Fruit fly (Drosophila melanogaster) whole organism, embryonic: ENCODE data around the gene fru.

Experiments
- ATbp ChIP-seq: fragments of 200-800 bp; sonication (Bioruptor generic); optimal IDR thresholded peaks from 2 replicates; lab custom pipeline; 2017; ENCODE audit warnings: missing biosample characterization, mild to moderate bottlenecking, missing genetic modification characterization, missing genetic modification reagents
- Atf6 ChIP-seq: fragments of 200-800 bp; sonication (Bioruptor generic); IDR thresholded peaks from 2 replicates; pipeline ENCODE4 v1.3.6; 2022; ENCODE audit warnings: missing biosample characterization, missing genetic modification characterization
- CG10321 ChIP-seq: fragments of 200-800 bp; sonication (Bioruptor generic); IDR thresholded peaks from 2 replicates; pipeline ENCODE4 v1.3.6; 2022; ENCODE audit warnings: missing biosample characterization, missing genetic modification characterization
- CG10959 ChIP-seq: fragments of 200-800 bp; sonication (Bioruptor generic); IDR thresholded peaks from 2 replicates; pipeline ENCODE4 v1.3.6; 2022; ENCODE audit warnings: missing biosample characterization, missing genetic modification characterization
- CG12236 ChIP-seq: fragments of 200-800 bp; sonication (Bioruptor generic); optimal IDR thresholded peaks from 2 replicates; lab custom pipeline; 2016; ENCODE audit warnings: missing biosample characterization, missing genetic modification characterization
- CG1233 ChIP-seq: fragments of 200-800 bp; sonication (Bioruptor generic); optimal IDR thresholded peaks from 4 replicates; lab custom pipeline; 2018; ENCODE audit warnings: missing biosample characterization, mild to moderate bottlenecking, missing genetic modification characterization
- CG12659 ChIP-seq: fragments of 200-800 bp; sonication (Bioruptor generic); optimal IDR thresholded peaks from 3 replicates; lab custom pipeline; 2017; ENCODE audit warnings: mild to moderate bottlenecking, missing biosample characterization, missing genetic modification reagents, missing genetic modification characterization
- CG13296 ChIP-seq: fragments of 200-800 bp; sonication (Bioruptor generic); optimal IDR thresholded peaks from 3 replicates; lab custom pipeline; 2018; ENCODE audit warnings: missing biosample characterization, mild to moderate bottlenecking, missing genetic modification characterization
- CG13894 ChIP-seq: fragments of 200-800 bp; sonication (Bioruptor generic); optimal IDR thresholded peaks from 3 replicates; lab custom pipeline; 2018; ENCODE audit warnings: missing biosample characterization, mild to moderate bottlenecking, missing genetic modification characterization, moderate library complexity
- CG14860 ChIP-seq: fragments of 200-800 bp; sonication (Bioruptor generic); IDR thresholded peaks from 3 replicates; pipeline ENCODE4 v1.3.6; 2022; ENCODE audit warnings: missing biosample characterization, missing genetic modification characterization; ENCODE audit not compliant: partially characterized antibody
- CG15011 ChIP-seq: fragments of 200-800 bp; sonication (Bioruptor generic); optimal IDR thresholded peaks from 3 replicates; lab custom pipeline; 2018; ENCODE audit warnings: missing biosample characterization, mild to moderate bottlenecking, missing genetic modification characterization
- CG1647 ChIP-seq: fragments of 200-800 bp; sonication (Bioruptor generic); optimal IDR thresholded peaks from 3 replicates; lab custom pipeline; 2016; ENCODE audit warnings: missing biosample characterization, missing genetic modification characterization
- CG31365 ChIP-seq: fragments of 200-800 bp; sonication (Bioruptor generic); optimal IDR thresholded peaks from 2 replicates; lab custom pipeline; 2018; ENCODE audit warnings: missing biosample characterization, mild to moderate bottlenecking, missing genetic modification characterization
- CG32532 ChIP-seq: fragments of 200-800 bp; sonication (Bioruptor generic); IDR thresholded peaks from 2 replicates; pipeline ENCODE4 v1.3.6; 2022; ENCODE audit warnings: missing biosample characterization, missing genetic modification characterization
- CG6854 ChIP-seq: fragments of 200-800 bp; sonication (Bioruptor generic); optimal IDR thresholded peaks from 3 replicates; lab custom pipeline; 2017; ENCODE audit warnings: missing biosample characterization, mild to moderate bottlenecking, missing genetic modification characterization
- CG7372 ChIP-seq: fragments of 200-800 bp; sonication (Bioruptor generic); IDR thresholded peaks from 2 replicates; pipeline ENCODE4 v1.3.6; 2022; ENCODE audit warnings: missing biosample characterization, missing genetic modification characterization
- CG8924 ChIP-seq: fragments of 200-800 bp; optimal IDR thresholded peaks from 3 replicates; lab custom pipeline; 2019; ENCODE audit warnings: missing biosample characterization, mild to moderate bottlenecking, missing genetic modification characterization, moderate library complexity
- CG9437 ChIP-seq: fragments of 200-800 bp; sonication (Bioruptor generic); optimal IDR thresholded peaks from 2 replicates; lab custom pipeline; 2018; ENCODE audit warnings: missing biosample characterization, mild to moderate bottlenecking, missing genetic modification characterization
- Dip2 ChIP-seq: fragments of 200-800 bp; sonication (Bioruptor generic); IDR thresholded peaks from 2 replicates; pipeline ENCODE4 v1.3.6; 2022; ENCODE audit warnings: missing biosample characterization, missing genetic modification characterization
- Doc2 ChIP-seq: fragments of 200-800 bp; sonication (Bioruptor generic); IDR thresholded peaks from 2 replicates; pipeline ENCODE4 v1.3.6; 2022; ENCODE audit warnings: missing biosample characterization, missing genetic modification characterization
- Drgx ChIP-seq: fragments of 200-800 bp; sonication (Bioruptor generic); IDR thresholded peaks from 2 replicates; pipeline ENCODE4 v1.3.6; 2022; ENCODE audit warnings: missing biosample characterization, missing genetic modification characterization
- Fer2 ChIP-seq: fragments of 200-800 bp; sonication (Bioruptor generic); optimal IDR thresholded peaks from 2 replicates; lab custom pipeline; 2018; ENCODE audit warnings: missing biosample characterization, mild to moderate bottlenecking, missing genetic modification characterization, moderate library complexity
- Fer3 ChIP-seq: fragments of 200-800 bp; sonication (Bioruptor generic); optimal IDR thresholded peaks from 2 replicates; lab custom pipeline; 2018; ENCODE audit warnings: missing biosample characterization, mild to moderate bottlenecking, missing genetic modification characterization, moderate library complexity
- HLH3B ChIP-seq: fragments of 200-800 bp; sonication (Bioruptor generic); IDR thresholded peaks from 2 replicates; pipeline ENCODE4 v1.3.6; 2022; ENCODE audit warnings: missing biosample characterization, missing genetic modification characterization
- Hr3 ChIP-seq: fragments of 200-800 bp; sonication (Bioruptor generic); optimal IDR thresholded peaks from 3 replicates; lab custom pipeline; 2016; ENCODE audit warnings: missing biosample characterization, missing genetic modification characterization
- Med ChIP-seq: fragments of 200-800 bp; sonication (Bioruptor generic); peaks from one replicate; lab custom pipeline; 2016; ENCODE audit warnings: missing biosample characterization, missing genetic modification characterization, mild to moderate bottlenecking, inconsistent platforms, moderate library complexity
- Meics ChIP-seq: fragments of 200-800 bp; sonication (Bioruptor generic); optimal IDR thresholded peaks from 2 replicates; lab custom pipeline; 2017; ENCODE audit warnings: missing biosample characterization, mild to moderate bottlenecking, missing genetic modification characterization
- Mrtf ChIP-seq: fragments of 200-800 bp; sonication (Bioruptor generic); IDR thresholded peaks from 3 replicates; pipeline ENCODE4 v1.3.6; 2022; ENCODE audit warnings: missing biosample characterization, missing genetic modification characterization
- Nf-YB ChIP-seq: fragments of 200-800 bp; sonication (Bioruptor generic); optimal IDR thresholded peaks from 3 replicates; lab custom pipeline; 2019; ENCODE audit warnings: missing biosample characterization, mild to moderate bottlenecking, missing genetic modification characterization, moderate library complexity
- Spps ChIP-seq: fragments of 200-800 bp; sonication (Bioruptor generic); optimal IDR thresholded peaks from 2 replicates; lab custom pipeline; 2018; ENCODE audit warnings: missing biosample characterization, mild to moderate bottlenecking, missing genetic modification characterization
- Sry-β ChIP-seq: fragments of 200-800 bp; sonication (Bioruptor generic); optimal IDR thresholded peaks from 2 replicates; lab custom pipeline; 2018; ENCODE audit warnings: missing biosample characterization, mild to moderate bottlenecking, missing genetic modification characterization, moderate library complexity
- Stat92E ChIP-seq, 3 experiments: fragments of >200 bp in 2 of 3; fragments of 200-800 bp in 1 of 3; sonication (Bioruptor generic) in 1 of 3; optimal IDR thresholded peaks; 2 replicates each; lab custom pipeline; 2017 to 2019; ENCODE audit warnings: missing biosample characterization in 3 of 3, missing genetic modification characterization in 3 of 3, mild to moderate bottlenecking in 1 of 3, moderate library complexity in 1 of 3
- ara ChIP-seq: fragments of 200-800 bp; sonication (Bioruptor generic); IDR thresholded peaks from 2 replicates; pipeline ENCODE4 v1.3.6; 2022; ENCODE audit warnings: missing biosample characterization, missing genetic modification characterization
- ato ChIP-seq: fragments of 200-800 bp; sonication (Bioruptor generic); IDR thresholded peaks from 2 replicates; pipeline ENCODE4 v1.3.6; 2022; ENCODE audit warnings: missing biosample characterization, missing genetic modification characterization; ENCODE audit not compliant: partially characterized antibody
- br ChIP-seq: fragments of >200 bp; optimal IDR thresholded peaks from 2 replicates; lab custom pipeline; 2017
- ci ChIP-seq: fragments of 200-800 bp; sonication (Bioruptor generic); IDR thresholded peaks from 3 replicates; pipeline ENCODE4 v1.3.6; 2022; ENCODE audit warnings: missing biosample characterization, missing genetic modification characterization
- kni ChIP-seq: fragments of 200-800 bp; sonication (Bioruptor generic); optimal IDR thresholded peaks from 3 replicates; lab custom pipeline; 2017; ENCODE audit warnings: mild to moderate bottlenecking, missing biosample characterization, missing genetic modification reagents, missing genetic modification characterization
- mld ChIP-seq: fragments of 200-800 bp; sonication (Bioruptor generic); IDR thresholded peaks from 3 replicates; pipeline ENCODE4 v1.3.6; 2022; ENCODE audit warnings: missing biosample characterization, missing genetic modification characterization; ENCODE audit not compliant: partially characterized antibody
- nerfin-2 ChIP-seq: fragments of 200-800 bp; sonication (Bioruptor generic); IDR thresholded peaks from 2 replicates; pipeline ENCODE4 v1.3.6; 2022; ENCODE audit warnings: missing biosample characterization, missing genetic modification characterization; ENCODE audit not compliant: partially characterized antibody
- p53 ChIP-seq: fragments of 200-800 bp; sonication (Bioruptor generic); optimal IDR thresholded peaks from 2 replicates; lab custom pipeline; 2016; ENCODE audit warnings: missing biosample characterization, missing genetic modification characterization
- phol ChIP-seq: fragments of 200-800 bp; sonication (Bioruptor generic); optimal IDR thresholded peaks from 3 replicates; lab custom pipeline; 2018; ENCODE audit warnings: missing biosample characterization, mild to moderate bottlenecking, missing genetic modification characterization, moderate library complexity
- prd ChIP-seq, 3 experiments: fragments of >200 bp in 2 of 3; fragments of 200-800 bp in 1 of 3; sonication (Bioruptor generic) in 1 of 3; optimal IDR thresholded peaks in 2 of 3; IDR thresholded peaks in 1 of 3; 2 replicates in 2 of 3; 3 replicates in 1 of 3; pipeline versions ENCODE4 v1.3.6 to Lab custom; 2017 to 2022; ENCODE audit warnings: missing biosample characterization in 1 of 3, missing genetic modification characterization in 1 of 3
- rib ChIP-seq: fragments of 200-800 bp; sonication (Bioruptor generic); IDR thresholded peaks from 2 replicates; pipeline ENCODE4 v1.3.6; 2022; ENCODE audit warnings: missing biosample characterization, missing genetic modification characterization
- stc ChIP-seq: fragments of 200-800 bp; sonication (Bioruptor generic); IDR thresholded peaks from 2 replicates; pipeline ENCODE4 v1.3.6; 2022; ENCODE audit warnings: missing biosample characterization, missing genetic modification characterization
- tgo ChIP-seq: fragments of 200-800 bp; sonication (Bioruptor generic); IDR thresholded peaks from 3 replicates; pipeline ENCODE4 v1.3.6; 2022; ENCODE audit warnings: missing biosample characterization, missing genetic modification characterization
- toy ChIP-seq: fragments of 200-800 bp; sonication (Bioruptor generic); IDR thresholded peaks from 2 replicates; pipeline ENCODE4 v1.3.6; 2022; ENCODE audit warnings: missing biosample characterization, missing genetic modification characterization
- tx ChIP-seq: fragments of 200-800 bp; sonication (Bioruptor generic); optimal IDR thresholded peaks from 2 replicates; lab custom pipeline; 2016; ENCODE audit warnings: missing biosample characterization, missing genetic modification characterization
- unc-4 ChIP-seq: fragments of 200-800 bp; sonication (Bioruptor generic); IDR thresholded peaks from 2 replicates; pipeline ENCODE4 v1.3.6; 2022; ENCODE audit warnings: missing biosample characterization, missing genetic modification characterization; ENCODE audit not compliant: partially characterized antibody
- wek ChIP-seq: fragments of 200-800 bp; sonication (Bioruptor generic); optimal IDR thresholded peaks from 3 replicates; lab custom pipeline; 2018; ENCODE audit warnings: missing biosample characterization, mild to moderate bottlenecking, missing genetic modification characterization, moderate library complexity
- wor ChIP-seq: fragments of 200-800 bp; sonication (Bioruptor generic); IDR thresholded peaks from 2 replicates; pipeline ENCODE4 v1.3.6; 2022; ENCODE audit warnings: missing biosample characterization, missing genetic modification characterization

fru gene

DNA sequence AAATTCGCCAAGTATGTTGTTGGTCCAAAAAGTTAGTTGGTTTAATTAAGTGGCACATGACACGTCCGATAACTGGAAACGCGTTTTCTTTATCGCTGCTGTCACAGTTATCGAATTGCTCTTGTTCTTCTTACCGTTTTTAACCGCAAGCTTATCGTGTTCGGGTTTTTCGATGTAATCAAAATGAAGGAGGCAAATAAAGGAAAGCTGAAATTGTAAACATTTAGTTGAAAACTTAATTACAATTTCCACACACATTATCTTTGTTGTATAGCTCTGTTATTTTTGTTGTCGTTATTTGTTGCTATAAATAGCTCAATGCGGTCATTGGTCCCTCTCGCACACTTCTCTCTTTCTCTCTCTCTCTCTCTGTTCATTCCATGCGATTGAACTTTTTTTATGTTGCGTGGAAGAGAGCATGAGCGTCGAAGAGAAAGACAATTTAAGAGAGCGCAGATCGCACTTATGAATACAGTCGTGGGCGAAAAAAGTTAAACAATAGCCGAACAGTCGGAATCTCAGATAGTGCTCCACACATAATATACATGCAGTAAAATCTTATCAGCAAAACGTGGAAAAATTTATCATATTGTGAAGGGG lies 40.0 kb upstream of the fru start (continued):
- TF ChIP-seq ato (peak; percentile 27; the same call in 1 of the 2 replicates), Med (GFP tag; lab: Kevin White, UChicago) (peak; percentile 82), wor (GFP tag; lab: Robert Waterston, UW) (no peak), CG9437 (no peak), Spps (tag; lab: Kevin White, UChicago) (no peak), ATbp (no peak), toy (GFP tag; lab: Robert Waterston, UW) (no peak), wek (GFP tag; lab: Kevin White, UChicago) (no peak), prd (optimal IDR thresholded peaks at IDR 0.05; lab: Kevin White, UChicago) (no peak), prd (GFP tag; IDR thresholded peaks at IDR 0.05; lab: Robert Waterston, UW) (no peak), CG15011 (GFP tag; lab: Kevin White, UChicago) (no peak), ara (GFP tag; lab: Robert Waterston, UW) (no peak), CG14860 (0 out of 3 replicates have a peak, but pooled peaks have one; percentile 8), CG1233 (GFP tag; lab: Kevin White, UChicago) (peak; percentile 10), CG1647 (no peak), Drgx (peak; percentile 47), HLH3B (GFP tag; lab: Robert Waterston, UW) (no peak), CG7372 (GFP tag; lab: Robert Waterston, UW) (no peak), CG32532 (peak; percentile 55; the same call in 1 of the 2 replicates), unc-4 (no peak), Fer2 (tag; lab: Kevin White, UChicago) (no peak), CG6854 (no peak), br (lab: Kevin White, UChicago) (no peak), rib (GFP tag; lab: Robert Waterston, UW) (no peak), CG13894 (tag; lab: Kevin White, UChicago) (no peak), CG12659 (GFP tag; lab: Kevin White, UChicago) (no peak), Doc2 (GFP tag; lab: Robert Waterston, UW) (no peak), CG13296 (GFP tag; lab: Kevin White, UChicago) (no peak), Sry-β (GFP tag; lab: Kevin White, UChicago) (no peak), Mrtf (GFP tag; lab: Robert Waterston, UW) (no peak), Dip2 (GFP tag; lab: Robert Waterston, UW) (no peak), p53 (GFP tag; lab: Kevin White, UChicago) (no peak), kni (GFP tag; lab: Kevin White, UChicago) (no peak), Hr3 (GFP tag; lab: Kevin White, UChicago) (no peak), CG10959 (GFP tag; lab: Robert Waterston, UW) (no peak), nerfin-2 (peak; percentile 52; the same call in 1 of the 2 replicates), phol (no peak), tgo (no peak), Atf6 (GFP tag; lab: Robert Waterston, UW) (0 out of 2 replicates have a peak, but pooled peaks have one; percentile 24), tx (GFP tag; lab: Kevin White, UChicago) (no peak), Nf-YB (GFP tag; lab: Kevin White, UChicago) (peak; percentile 12), CG8924 (tag; lab: Kevin White, UChicago) (no peak), Stat92E (GFP tag; optimal IDR thresholded peaks at IDR 0.05; lab: Kevin White, UChicago) (no peak), Fer3 (no peak), CG31365 (tag; lab: Kevin White, UChicago) (peak; percentile 38), CG10321 (GFP tag; lab: Robert Waterston, UW) (no peak), ci (GFP tag; lab: Robert Waterston, UW) (peak; percentile 49; the same call in 1 of the 3 replicates), mld (peak; percentile 51; the same call in 1 of the 3 replicates), Meics (no peak), stc (GFP tag; lab: Robert Waterston, UW) (no peak), CG12236 (no peak)
